Worm (Caenorhabditis elegans) whole organism, young adult: ENCODE results near the gene ent-3.

Experiments used
- B0019.2 ChIP-seq: fragments of 200-800 bp; sonication (Bioruptor generic); conservative IDR thresholded peaks from 2 replicates; pipeline ENCODE4 v1.3.6; 2022; ENCODE audit warnings: missing genetic modification reagents, missing genetic modification characterization, missing compliant biosample characterization
- Y95B8A.8 ChIP-seq: fragments of 200-800 bp; sonication (Bioruptor generic); IDR thresholded peaks from 2 replicates; pipeline ENCODE4 v1.3.6; 2022; ENCODE audit warnings: missing genetic modification reagents, missing genetic modification characterization, missing compliant biosample characterization
- lir-1 ChIP-seq: fragments of 200-800 bp; sonication (Bioruptor generic); conservative IDR thresholded peaks from 2 replicates; pipeline ENCODE4 v1.3.6; 2022; ENCODE audit warnings: missing genetic modification reagents, missing genetic modification characterization, missing compliant biosample characterization
- lsl-1 ChIP-seq: fragments of 200-800 bp; sonication (Bioruptor generic); optimal IDR thresholded peaks from 2 replicates; lab custom pipeline; 2018; ENCODE audit warnings: mild to moderate bottlenecking, missing genetic modification characterization, moderate library complexity, missing compliant biosample characterization
- nhr-120 ChIP-seq: fragments of 200-800 bp; sonication (Bioruptor generic); IDR thresholded peaks from 2 replicates; pipeline ENCODE4 v1.3.6; 2022; ENCODE audit warnings: missing genetic modification characterization, missing compliant biosample characterization
- sea-2 ChIP-seq: fragments of 200-800 bp; sonication (Bioruptor generic); IDR thresholded peaks from 2 replicates; pipeline ENCODE4 v1.3.6; 2022; ENCODE audit warnings: missing genetic modification characterization, missing compliant biosample characterization
- tbp1 ChIP-seq: fragments of 200-800 bp; sonication (Bioruptor generic); optimal IDR thresholded peaks from 2 replicates; lab custom pipeline; 2018; ENCODE audit warnings: mild to moderate bottlenecking, missing genetic modification characterization, missing compliant biosample characterization
- zim-3 ChIP-seq: sonication (generic microtip); optimal IDR thresholded peaks from 2 replicates; lab custom pipeline; 2017; ENCODE audit warnings: mild to moderate bottlenecking, missing genetic modification characterization, moderate library complexity, missing compliant biosample characterization

ce11 chrV:14256813-14257212 is 21.0 kb upstream of the ent-3 start, which contains the start of gene sre-8:
- TF ChIP-seq sea-2, result no peak
- no peak for TF ChIP-seq zim-3 (tag; lab: Kevin White, UChicago)
- no peak for TF ChIP-seq B0019.2 (GFP tag; lab: Robert Waterston, UW)
- TF ChIP-seq tbp1, result no peak
- TF ChIP-seq lsl-1 (GFP tag; lab: Kevin White, UChicago), result no peak
- no peak for TF ChIP-seq nhr-120 (GFP tag; lab: Robert Waterston, UW)
- no peak for TF ChIP-seq lir-1
- no peak for TF ChIP-seq Y95B8A.8 (GFP tag; lab: Robert Waterston, UW)
